Fruit fly (Drosophila melanogaster) whole organism, embryonic: Measurements from ENCODE around the gene Xport-B.

Source experiments
- Ada2b ChIP-seq: fragments of 200-800 bp; sonication (Bioruptor generic); IDR thresholded peaks from 2 replicates; pipeline ENCODE4 v1.3.6; 2022; ENCODE audit warnings: missing biosample characterization, missing genetic modification characterization
- B-H1 ChIP-seq: fragments of 200-800 bp; sonication (Bioruptor generic); IDR thresholded peaks from 3 replicates; pipeline ENCODE4 v1.3.6; 2022; ENCODE audit warnings: missing biosample characterization, missing genetic modification characterization
- B-H2 ChIP-seq: fragments of 200-800 bp; sonication (Bioruptor generic); optimal IDR thresholded peaks from 2 replicates; lab custom pipeline; 2018; ENCODE audit warnings: missing biosample characterization, mild to moderate bottlenecking, missing genetic modification characterization
- CG10543 ChIP-seq: fragments of 200-800 bp; sonication (Bioruptor generic); optimal IDR thresholded peaks from 3 replicates; lab custom pipeline; 2017; ENCODE audit warnings: missing biosample characterization, mild to moderate bottlenecking, missing genetic modification characterization, moderate library complexity
- CG11398 ChIP-seq: fragments of 200-800 bp; sonication (Bioruptor generic); optimal IDR thresholded peaks from 2 replicates; lab custom pipeline; 2016; ENCODE audit warnings: missing biosample characterization, missing genetic modification characterization
- CG11696 ChIP-seq: fragments of 200-800 bp; sonication (Bioruptor generic); IDR thresholded peaks from 2 replicates; pipeline ENCODE4 v1.3.6; 2022; ENCODE audit warnings: missing biosample characterization, missing genetic modification characterization
- CG12104 ChIP-seq: fragments of 200-800 bp; sonication (Bioruptor generic); optimal IDR thresholded peaks from 3 replicates; lab custom pipeline; 2016; ENCODE audit warnings: missing biosample characterization, missing genetic modification characterization
- CG12299 ChIP-seq: fragments of 200-800 bp; sonication (Bioruptor generic); optimal IDR thresholded peaks from 2 replicates; lab custom pipeline; 2018; ENCODE audit warnings: missing biosample characterization, mild to moderate bottlenecking, missing genetic modification characterization
- CG12769 ChIP-seq: fragments of 200-800 bp; sonication (Bioruptor generic); optimal IDR thresholded peaks from 2 replicates; lab custom pipeline; 2019; ENCODE audit warnings: missing biosample characterization, mild to moderate bottlenecking, missing genetic modification characterization, moderate library complexity
- CG13296 ChIP-seq: fragments of 200-800 bp; sonication (Bioruptor generic); optimal IDR thresholded peaks from 3 replicates; lab custom pipeline; 2018; ENCODE audit warnings: missing biosample characterization, mild to moderate bottlenecking, missing genetic modification characterization
- CG16813 ChIP-seq: fragments of 200-800 bp; sonication (Bioruptor generic); IDR thresholded peaks from 3 replicates; pipeline ENCODE4 v1.3.6; 2022; ENCODE audit warnings: missing biosample characterization, missing genetic modification characterization; ENCODE audit not compliant: partially characterized antibody
- CG16815 ChIP-seq: fragments of 200-800 bp; sonication (Bioruptor generic); optimal IDR thresholded peaks from 3 replicates; lab custom pipeline; 2017; ENCODE audit warnings: missing biosample characterization, mild to moderate bottlenecking, missing genetic modification characterization
- CG17359 ChIP-seq: fragments of 200-800 bp; sonication (Bioruptor generic); optimal IDR thresholded peaks from 3 replicates; lab custom pipeline; 2018; ENCODE audit warnings: missing biosample characterization, mild to moderate bottlenecking, missing genetic modification characterization, moderate library complexity
- CG17802 ChIP-seq: fragments of 200-800 bp; sonication (Bioruptor generic); optimal IDR thresholded peaks from 2 replicates; lab custom pipeline; 2018; ENCODE audit warnings: missing biosample characterization, mild to moderate bottlenecking, missing genetic modification characterization, moderate library complexity
- CG31441 ChIP-seq: fragments of 200-800 bp; sonication (Bioruptor generic); IDR thresholded peaks from 2 replicates; pipeline ENCODE4 v1.3.6; 2022; ENCODE audit warnings: missing biosample characterization, missing genetic modification characterization
- CG4424 ChIP-seq: fragments of 200-800 bp; sonication (Bioruptor generic); optimal IDR thresholded peaks from 3 replicates; lab custom pipeline; 2016; ENCODE audit warnings: missing biosample characterization, missing genetic modification characterization
- CG6683 ChIP-seq: fragments of 200-800 bp; sonication (Bioruptor generic); optimal IDR thresholded peaks from 2 replicates; lab custom pipeline; 2017; ENCODE audit warnings: missing biosample characterization, mild to moderate bottlenecking, missing genetic modification characterization, missing genetic modification reagents
- CG6689 ChIP-seq: fragments of 200-800 bp; sonication (Bioruptor generic); IDR thresholded peaks from 2 replicates; pipeline ENCODE4 v1.3.6; 2022; ENCODE audit warnings: missing biosample characterization, missing genetic modification characterization
- CG6791 ChIP-seq: fragments of 200-800 bp; sonication (Bioruptor generic); IDR thresholded peaks from 3 replicates; pipeline ENCODE4 v1.3.6; 2022; ENCODE audit warnings: missing biosample characterization, missing genetic modification characterization; ENCODE audit not compliant: partially characterized antibody
- CG6813 ChIP-seq: fragments of 200-800 bp; sonication (Bioruptor generic); optimal IDR thresholded peaks from 2 replicates; lab custom pipeline; 2017; ENCODE audit warnings: missing biosample characterization, missing genetic modification characterization, mild to moderate bottlenecking, moderate library complexity, missing genetic modification reagents
- CG8944 ChIP-seq: fragments of 200-800 bp; sonication (Bioruptor generic); optimal IDR thresholded peaks from 3 replicates; lab custom pipeline; 2016; ENCODE audit warnings: missing biosample characterization, missing genetic modification characterization
- Dfd ChIP-seq, 2 experiments: fragments of >200 bp; optimal IDR thresholded peaks; 2 replicates each; lab custom pipeline; 2017; ENCODE audit warnings: missing biosample characterization in 2 of 2, missing genetic modification characterization in 2 of 2
- Dp ChIP-seq: fragments of 200-800 bp; sonication (Bioruptor generic); optimal IDR thresholded peaks from 2 replicates; lab custom pipeline; 2018; ENCODE audit warnings: missing biosample characterization, mild to moderate bottlenecking, missing genetic modification characterization, moderate library complexity
- Drgx ChIP-seq: fragments of 200-800 bp; sonication (Bioruptor generic); IDR thresholded peaks from 2 replicates; pipeline ENCODE4 v1.3.6; 2022; ENCODE audit warnings: missing biosample characterization, missing genetic modification characterization
- Hr39 ChIP-seq: fragments of >200 bp; optimal IDR thresholded peaks from 2 replicates; lab custom pipeline; 2017
- Hsf ChIP-seq: fragments of 200-800 bp; sonication (Bioruptor generic); optimal IDR thresholded peaks from 3 replicates; lab custom pipeline; 2016; ENCODE audit warnings: missing biosample characterization, missing genetic modification characterization
- Lpt ChIP-seq: fragments of >200 bp; optimal IDR thresholded peaks from 2 replicates; lab custom pipeline; 2018; ENCODE audit warnings: missing biosample characterization, missing genetic modification characterization
- Mad ChIP-seq: fragments of 200-800 bp; sonication (Bioruptor generic); optimal IDR thresholded peaks from 2 replicates; lab custom pipeline; 2016; ENCODE audit warnings: missing biosample characterization, missing genetic modification characterization
- Nf-YA ChIP-seq: fragments of 200-800 bp; sonication (Bioruptor generic); IDR thresholded peaks from 2 replicates; pipeline ENCODE4 v1.3.6; 2022; ENCODE audit warnings: missing biosample characterization, missing genetic modification characterization
- Rx ChIP-seq: fragments of 200-800 bp; sonication (Bioruptor generic); IDR thresholded peaks from 2 replicates; pipeline ENCODE4 v1.3.6; 2022; ENCODE audit warnings: missing biosample characterization, missing genetic modification characterization
- Sox102F ChIP-seq: fragments of 200-800 bp; sonication (Bioruptor generic); optimal IDR thresholded peaks from 2 replicates; lab custom pipeline; 2018; ENCODE audit warnings: missing biosample characterization, mild to moderate bottlenecking, missing genetic modification characterization, moderate library complexity
- Usf ChIP-seq: fragments of 200-800 bp; sonication (Bioruptor generic); optimal IDR thresholded peaks from 2 replicates; lab custom pipeline; 2017; ENCODE audit warnings: missing genotype, missing biosample characterization, missing genetic modification characterization
- ara ChIP-seq: fragments of 200-800 bp; sonication (Bioruptor generic); IDR thresholded peaks from 2 replicates; pipeline ENCODE4 v1.3.6; 2022; ENCODE audit warnings: missing biosample characterization, missing genetic modification characterization
- bab2 ChIP-seq: fragments of 200-800 bp; sonication (Bioruptor generic); optimal IDR thresholded peaks from 2 replicates; lab custom pipeline; 2016; ENCODE audit warnings: missing biosample characterization, missing genetic modification characterization
- br ChIP-seq: fragments of >200 bp; optimal IDR thresholded peaks from 2 replicates; lab custom pipeline; 2017
- chn ChIP-seq: fragments of 200-800 bp; sonication (Bioruptor generic); optimal IDR thresholded peaks from 2 replicates; lab custom pipeline; 2016; ENCODE audit warnings: missing biosample characterization, missing genetic modification characterization
- exex ChIP-seq: fragments of 200-800 bp; sonication (Bioruptor generic); optimal IDR thresholded peaks from 4 replicates; lab custom pipeline; 2018; ENCODE audit warnings: missing biosample characterization, mild to moderate bottlenecking, missing genetic modification characterization, moderate library complexity
- ham ChIP-seq: fragments of 200-800 bp; sonication (Bioruptor generic); IDR thresholded peaks from 2 replicates; pipeline ENCODE4 v1.3.6; 2022; ENCODE audit warnings: missing biosample characterization, missing genetic modification characterization
- inv ChIP-seq: fragments of 200-800 bp; sonication (Bioruptor generic); IDR thresholded peaks from 2 replicates; pipeline ENCODE4 v1.3.6; 2022; ENCODE audit warnings: missing biosample characterization, missing genetic modification characterization; ENCODE audit not compliant: partially characterized antibody
- lola ChIP-seq, 3 experiments: fragments of >200 bp in 2 of 3; fragments of 200-800 bp in 1 of 3; sonication (Bioruptor generic) in 1 of 3; optimal IDR thresholded peaks; 2 replicates each; lab custom pipeline; 2017 to 2019; ENCODE audit warnings: missing biosample characterization in 3 of 3, missing genetic modification characterization in 3 of 3, mild to moderate bottlenecking in 1 of 3, moderate library complexity in 1 of 3
- mld ChIP-seq: fragments of 200-800 bp; sonication (Bioruptor generic); IDR thresholded peaks from 3 replicates; pipeline ENCODE4 v1.3.6; 2022; ENCODE audit warnings: missing biosample characterization, missing genetic modification characterization; ENCODE audit not compliant: partially characterized antibody
- prd ChIP-seq, 3 experiments: fragments of >200 bp in 2 of 3; fragments of 200-800 bp in 1 of 3; sonication (Bioruptor generic) in 1 of 3; optimal IDR thresholded peaks in 2 of 3; IDR thresholded peaks in 1 of 3; 2 replicates in 2 of 3; 3 replicates in 1 of 3; pipeline versions ENCODE4 v1.3.6 to Lab custom; 2017 to 2022; ENCODE audit warnings: missing biosample characterization in 1 of 3, missing genetic modification characterization in 1 of 3
- rib ChIP-seq: fragments of 200-800 bp; sonication (Bioruptor generic); IDR thresholded peaks from 2 replicates; pipeline ENCODE4 v1.3.6; 2022; ENCODE audit warnings: missing biosample characterization, missing genetic modification characterization
- sisA ChIP-seq: fragments of 200-800 bp; sonication (Bioruptor generic); IDR thresholded peaks from 2 replicates; pipeline ENCODE4 v1.3.6; 2022; ENCODE audit warnings: missing biosample characterization, missing genetic modification characterization
- sr ChIP-seq: fragments of 200-800 bp; sonication (Bioruptor generic); IDR thresholded peaks from 3 replicates; pipeline ENCODE4 v1.3.6; 2022; ENCODE audit warnings: missing biosample characterization, missing genetic modification characterization
- sug ChIP-seq: fragments of 200-800 bp; optimal IDR thresholded peaks from 2 replicates; lab custom pipeline; 2019; ENCODE audit warnings: missing biosample characterization, mild to moderate bottlenecking, missing genetic modification characterization, moderate library complexity
- tll ChIP-seq, 2 experiments: fragments of 200-800 bp in 1 of 2; fragments of >200 bp in 1 of 2; sonication (Bioruptor generic) in 1 of 2; optimal IDR thresholded peaks; 2 replicates each; lab custom pipeline; 2017 to 2019; ENCODE audit warnings: missing biosample characterization in 2 of 2, missing genetic modification characterization in 2 of 2, mild to moderate bottlenecking in 1 of 2, moderate library complexity in 1 of 2
- trem ChIP-seq: fragments of 200-800 bp; optimal IDR thresholded peaks from 3 replicates; lab custom pipeline; 2019; ENCODE audit warnings: missing biosample characterization, mild to moderate bottlenecking, missing genetic modification characterization, moderate library complexity
- trh ChIP-seq: fragments of 200-800 bp; sonication (Bioruptor generic); optimal IDR thresholded peaks from 2 replicates; lab custom pipeline; 2016; ENCODE audit warnings: missing biosample characterization, missing genetic modification characterization
- ttk ChIP-seq: fragments of 200-800 bp; sonication (Bioruptor generic); IDR thresholded peaks from 2 replicates; pipeline ENCODE4 v2.1.2; 2022; ENCODE audit warnings: missing biosample characterization, missing genetic modification characterization
- twi ChIP-seq: fragments of 200-800 bp; optimal IDR thresholded peaks from 2 replicates; lab custom pipeline; 2019; ENCODE audit warnings: missing biosample characterization, mild to moderate bottlenecking, missing genetic modification characterization, moderate library complexity

Xport-B gene

dm6 chr3R:19891363-19891762 lies 23.8 kb downstream of the Xport-B start (continued):
- TF ChIP-seq CG16815 (GFP tag; lab: Kevin White, UChicago) = no peak
- TF ChIP-seq Hsf (GFP tag; lab: Kevin White, UChicago) = no peak
- no peak for TF ChIP-seq Lpt (GFP tag; lab: Kevin White, UChicago)
- TF ChIP-seq Ada2b (GFP tag; lab: Robert Waterston, UW) = no peak
- TF ChIP-seq inv (GFP tag; lab: Robert Waterston, UW) = no peak
- TF ChIP-seq trem (tag; lab: Kevin White, UChicago) = no peak
- no peak for TF ChIP-seq tll (GFP tag; optimal IDR thresholded peaks at IDR 0.05; lab: Kevin White, UChicago)
- TF ChIP-seq Dfd (GFP tag; optimal IDR thresholded peaks at IDR 0.05; lab: Kevin White, UChicago) = no peak
- 0 out of 2 replicates have a peak, but pooled peaks have one; percentile 8 for TF ChIP-seq ttk (GFP tag; lab: Robert Waterston, UW)
- TF ChIP-seq Usf (GFP tag; lab: Kevin White, UChicago) = no peak
- TF ChIP-seq bab2 (GFP tag; lab: Kevin White, UChicago) = no peak
- TF ChIP-seq sr (GFP tag; lab: Robert Waterston, UW) = 0 out of 3 replicates have a peak, but pooled peaks have one; percentile 30
- no peak for TF ChIP-seq Hr39 (lab: Kevin White, UChicago)
- no peak for TF ChIP-seq br (lab: Kevin White, UChicago)
- no peak for TF ChIP-seq CG13296
- no peak for TF ChIP-seq CG11398 (GFP tag; lab: Kevin White, UChicago)
- TF ChIP-seq CG12104 (GFP tag; lab: Kevin White, UChicago) = no peak
- no peak for TF ChIP-seq B-H1 (GFP tag; lab: Robert Waterston, UW)
- peak; percentile 8 for TF ChIP-seq Sox102F (GFP tag; lab: Kevin White, UChicago)
- no peak for TF ChIP-seq Dp (GFP tag; lab: Kevin White, UChicago)
- TF ChIP-seq ham = no peak
- no peak for TF ChIP-seq CG16813 (GFP tag; lab: Robert Waterston, UW)
- peak; percentile 15; the same call in 1 of the 2 replicates for TF ChIP-seq sisA (GFP tag; lab: Robert Waterston, UW)
- TF ChIP-seq CG6689 (GFP tag; lab: Robert Waterston, UW) = no peak
- no peak for TF ChIP-seq exex
- no peak for TF ChIP-seq Mad
- TF ChIP-seq Drgx (GFP tag; lab: Robert Waterston, UW) = no peak
- no peak for TF ChIP-seq CG8944 (GFP tag; lab: Kevin White, UChicago)
- no peak for TF ChIP-seq CG17802 (tag; lab: Kevin White, UChicago)
- TF ChIP-seq CG4424 (GFP tag; lab: Kevin White, UChicago) = no peak
- no peak for TF ChIP-seq twi
- TF ChIP-seq CG12769 = peak; percentile 85
- TF ChIP-seq CG10543 (GFP tag; lab: Kevin White, UChicago) = no peak
- no peak for TF ChIP-seq CG6813 (GFP tag; lab: Kevin White, UChicago)
- no peak for TF ChIP-seq rib (GFP tag; lab: Robert Waterston, UW)
- no peak for TF ChIP-seq Rx
- no peak for TF ChIP-seq trh (GFP tag; lab: Kevin White, UChicago)
- no peak for TF ChIP-seq CG6683 (GFP tag; lab: Kevin White, UChicago)
- TF ChIP-seq CG31441 (GFP tag; lab: Robert Waterston, UW) = no peak
- TF ChIP-seq ara (GFP tag; lab: Robert Waterston, UW) = no peak
- TF ChIP-seq CG12299 (tag; lab: Kevin White, UChicago) = no peak
- 0 out of 2 replicates have a peak, but pooled peaks have one; percentile 22 for TF ChIP-seq Nf-YA (GFP tag; lab: Robert Waterston, UW)
- no peak for TF ChIP-seq sug
- TF ChIP-seq chn = no peak
- TF ChIP-seq mld (GFP tag; lab: Robert Waterston, UW) = no peak
- TF ChIP-seq B-H2 (GFP tag; lab: Kevin White, UChicago) = no peak
- TF ChIP-seq CG17359 (tag; lab: Kevin White, UChicago) = no peak
- peak; percentile 84 for TF ChIP-seq CG11696 (GFP tag; lab: Robert Waterston, UW)
- no peak for TF ChIP-seq CG6791 (GFP tag; lab: Robert Waterston, UW)
- no peak for TF ChIP-seq lola (GFP tag; optimal IDR thresholded peaks at IDR 0.05; lab: Kevin White, UChicago)
- no peak for TF ChIP-seq prd (optimal IDR thresholded peaks at IDR 0.05; lab: Kevin White, UChicago)
- 0 out of 3 replicates have a peak, but pooled peaks have one; percentile 6 for TF ChIP-seq prd (GFP tag; IDR thresholded peaks at IDR 0.05; lab: Robert Waterston, UW)
